Worm (Caenorhabditis elegans) whole organism, young adult: ENCODE results near the gene mob-3.

Experiments used
- F39B2.1 ChIP-seq: fragments of 200-800 bp; sonication (Bioruptor generic); IDR thresholded peaks from 2 replicates; pipeline ENCODE4 v1.3.6; 2022; ENCODE audit warnings: missing genetic modification reagents, missing genetic modification characterization, missing compliant biosample characterization
- Y95B8A.8 ChIP-seq: fragments of 200-800 bp; sonication (Bioruptor generic); IDR thresholded peaks from 2 replicates; pipeline ENCODE4 v1.3.6; 2022; ENCODE audit warnings: missing genetic modification reagents, missing genetic modification characterization, missing compliant biosample characterization
- hrde-1 ChIP-seq: sonication (generic microtip); optimal IDR thresholded peaks from 2 replicates; lab custom pipeline; 2016; ENCODE audit warnings: missing genetic modification characterization, mild to moderate bottlenecking, missing compliant biosample characterization, moderate library complexity, missing genotype, missing genetic modification reagents, borderline replicate concordance
- madf-10 ChIP-seq: sonication (generic microtip); optimal IDR thresholded peaks from 2 replicates; lab custom pipeline; 2016; ENCODE audit warnings: mild to moderate bottlenecking, missing genetic modification characterization, missing compliant biosample characterization

ce11 chrIV:7342144-7342543 lies 46.6 kb downstream of the mob-3 start:
- TF ChIP-seq madf-10, result no peak
- TF ChIP-seq F39B2.1 (GFP tag; lab: Robert Waterston, UW), result no peak
- TF ChIP-seq hrde-1, result no peak
- TF ChIP-seq Y95B8A.8 (GFP tag; lab: Robert Waterston, UW), result no peak
